Worm (Caenorhabditis elegans): Measurements from ENCODE around the gene ttr-9.

DNA sequence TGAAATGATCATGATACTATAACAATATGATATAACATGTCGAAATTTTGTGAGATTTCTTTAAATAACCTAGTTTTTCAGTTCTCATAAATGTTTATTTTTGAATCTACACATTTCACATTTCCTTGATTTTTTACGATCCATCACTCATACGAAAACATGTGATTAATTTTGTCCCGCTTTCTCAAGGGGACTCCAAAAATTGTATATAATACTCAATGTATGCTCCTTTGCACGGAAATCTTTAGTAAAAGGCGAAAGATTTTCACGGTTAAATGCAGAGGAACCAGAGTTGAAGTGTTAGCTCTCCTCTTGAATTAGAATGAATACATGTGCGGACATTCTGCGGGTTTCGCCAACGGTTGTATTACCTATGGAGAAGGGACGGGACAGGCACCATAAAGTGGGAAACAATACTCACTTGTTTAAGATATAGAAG is 41.8 kb downstream of the ttr-9 start:
- TF ChIP-seq snpc-4 (tag; optimal IDR thresholded peaks at IDR 0.05), result peak; percentile 90
- TF ChIP-seq ces-1 (GFP tag; optimal IDR thresholded peaks at IDR 0.05), result no peak
- no peak for TF ChIP-seq nhr-28 (tag; optimal IDR thresholded peaks at IDR 0.05)
- TF ChIP-seq ztf-4 (tag; optimal IDR thresholded peaks at IDR 0.05), result no peak
- no peak for TF ChIP-seq pqm-1 (tag; optimal IDR thresholded peaks at IDR 0.05)
- no peak for TF ChIP-seq elt-2 (tag; optimal IDR thresholded peaks at IDR 0.05)
- no peak for TF ChIP-seq grh-1 (GFP tag; IDR thresholded peaks at IDR 0.05)
- TF ChIP-seq ceh-82 (tag; optimal IDR thresholded peaks at IDR 0.05), result no peak
